5 fruit fly cellular contexts compared by ENCODE assay signal in the genomic region with DNA sequence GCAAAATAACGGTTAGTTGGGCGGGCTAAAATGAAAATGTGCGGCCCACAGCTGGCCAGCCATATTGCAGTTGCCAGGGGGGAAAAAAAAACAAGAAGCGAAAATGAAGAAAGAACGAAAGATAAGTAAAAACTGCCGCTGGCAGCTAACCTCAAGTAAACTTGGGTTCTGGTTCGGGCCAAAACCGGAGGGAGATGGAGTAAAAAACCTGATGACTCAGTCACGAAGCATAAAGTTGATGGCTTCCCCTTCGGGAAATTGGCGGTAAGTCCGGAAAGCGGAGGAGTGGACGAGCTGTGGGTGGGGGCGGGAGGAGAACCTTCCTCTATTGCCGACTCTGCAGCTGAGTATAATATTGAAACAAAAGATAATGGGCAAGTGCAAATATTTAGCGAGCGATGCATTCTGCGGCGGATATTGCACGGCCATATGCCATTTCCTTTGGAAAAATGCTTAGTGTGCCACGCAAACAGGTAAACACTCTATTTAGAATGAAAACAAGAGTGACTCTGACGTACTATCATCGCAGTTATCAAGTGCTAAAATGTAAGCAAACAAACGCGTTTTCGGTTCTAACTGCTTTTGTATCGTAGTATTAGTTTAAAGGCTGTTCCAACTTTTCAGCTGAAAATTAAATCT.
TF ChIP-seq lines count a peak whose summit lies in the region.

No protein-coding gene starts in this region.

- no peak for TF ChIP-seq CTCF in whole organism, embryonic (GFP tag; optimal IDR thresholded peaks at IDR 0.05; lab: Kevin White, UChicago)

TF ChIP-seq in whole organism, adult, 20 proteins besides CTCF, POLR2A, EP300 and RAD21 (continues in another document):
- peak; percentile 76 for TF ChIP-seq kay (GFP tag; lab: Kevin White, UChicago; ENCODE audit: borderline replicate concordance)
- TF ChIP-seq CG1620 (GFP tag; optimal IDR thresholded peaks at IDR 0.05; lab: Kevin White, UChicago), result no peak
- peak; percentile 29 for TF ChIP-seq CG33017 (tag; optimal IDR thresholded peaks at IDR 0.05; lab: Kevin White, UChicago)
- TF ChIP-seq tj (GFP tag; optimal IDR thresholded peaks at IDR 0.05; lab: Kevin White, UChicago), result peak; percentile 90
- TF ChIP-seq pad (GFP tag; optimal IDR thresholded peaks at IDR 0.05; lab: Kevin White, UChicago), result peak; percentile 27
- TF ChIP-seq ovo (GFP tag; optimal IDR thresholded peaks at IDR 0.05; lab: Kevin White, UChicago), result no peak
- no peak for TF ChIP-seq Clk (GFP tag; optimal IDR thresholded peaks at IDR 0.05; lab: Kevin White, UChicago)
- peak; percentile 22 for TF ChIP-seq CG11617 (GFP tag; optimal IDR thresholded peaks at IDR 0.05; lab: Kevin White, UChicago)
- no peak for TF ChIP-seq cnc (optimal IDR thresholded peaks at IDR 0.05; lab: Kevin White, UChicago)
- no peak for TF ChIP-seq Hr96 (GFP tag; optimal IDR thresholded peaks at IDR 0.05; lab: Kevin White, UChicago)
- peak; percentile 56 for TF ChIP-seq CG12768 (GFP tag; optimal IDR thresholded peaks at IDR 0.05; lab: Kevin White, UChicago)
- no peak for TF ChIP-seq bab1 (GFP tag; optimal IDR thresholded peaks at IDR 0.05; lab: Kevin White, UChicago)
- peak; percentile 46 for TF ChIP-seq Crg-1 (GFP tag; optimal IDR thresholded peaks at IDR 0.05; lab: Kevin White, UChicago)
- no peak for TF ChIP-seq CG5204 (GFP tag; optimal IDR thresholded peaks at IDR 0.05; lab: Kevin White, UChicago)
- TF ChIP-seq CG7101 (tag; optimal IDR thresholded peaks at IDR 0.05; lab: Kevin White, UChicago), result peak; percentile 32
- peak; percentile 10 for TF ChIP-seq CG7045 (GFP tag; optimal IDR thresholded peaks at IDR 0.05; lab: Kevin White, UChicago)
- no peak for TF ChIP-seq toe (GFP tag; optimal IDR thresholded peaks at IDR 0.05; lab: Kevin White, UChicago)

TF ChIP-seq in whole organism, embryonic, 481 proteins besides CTCF, POLR2A, EP300 and RAD21 (continues in another document):
- TF ChIP-seq CG9727 (GFP tag; optimal IDR thresholded peaks at IDR 0.05; lab: Kevin White, UChicago) (peak; percentile 13), ac (GFP tag; optimal IDR thresholded peaks at IDR 0.05; lab: Kevin White, UChicago) (peak; percentile 58), CG1603 (tag; optimal IDR thresholded peaks at IDR 0.05; lab: Kevin White, UChicago) (peak; percentile 27), CG7271 (tag; optimal IDR thresholded peaks at IDR 0.05; lab: Kevin White, UChicago) (peak; percentile 56), zen (tag; optimal IDR thresholded peaks at IDR 0.05; lab: Kevin White, UChicago) (peak; percentile 46), gem (tag; optimal IDR thresholded peaks at IDR 0.05; lab: Kevin White, UChicago) (peak; percentile 40), tll (GFP tag; optimal IDR thresholded peaks at IDR 0.05; lab: Kevin White, UChicago) (peak in 1 of 2 experiments; percentile 61), CG15479 (GFP tag; optimal IDR thresholded peaks at IDR 0.05; lab: Kevin White, UChicago) (peak; percentile 66), Dbx (GFP tag; IDR thresholded peaks at IDR 0.05; lab: Robert Waterston, UW) (peak; percentile 15; the same call in 1 of the 3 replicates), Sry-β (GFP tag; optimal IDR thresholded peaks at IDR 0.05; lab: Kevin White, UChicago) (no peak), CG8290 (GFP tag; optimal IDR thresholded peaks at IDR 0.05; lab: Kevin White, UChicago) (no peak), CG8290 (tag; optimal IDR thresholded peaks at IDR 0.05; lab: Kevin White, UChicago) (peak in 1 of 2 experiments; percentile 41), CG9932 (GFP tag; IDR thresholded peaks at IDR 0.05; lab: Robert Waterston, UW) (0 out of 2 replicates have a peak, but pooled peaks have one; percentile 36), Opbp (GFP tag; IDR thresholded peaks at IDR 0.05; lab: Robert Waterston, UW; ENCODE audit: partially characterized antibody) (0 out of 3 replicates have a peak, but pooled peaks have one; percentile 18), CG2678 (tag; optimal IDR thresholded peaks at IDR 0.05; lab: Kevin White, UChicago) (peak; percentile 9)

TF ChIP-seq in whole organism, prepupa, 60 proteins besides CTCF, POLR2A, EP300 and RAD21:
- TF ChIP-seq OdsH (GFP tag; optimal IDR thresholded peaks at IDR 0.05; lab: Kevin White, UChicago), result no peak
- TF ChIP-seq CG6163 (GFP tag; IDR thresholded peaks at IDR 0.05; lab: Robert Waterston, UW), result 0 out of 3 replicates have a peak, but pooled peaks have one; percentile 36
- TF ChIP-seq eg (GFP tag; IDR thresholded peaks at IDR 0.05; lab: Robert Waterston, UW), result 0 out of 3 replicates have a peak, but pooled peaks have one; percentile 7
- TF ChIP-seq fkh (GFP tag; optimal IDR thresholded peaks at IDR 0.05; lab: Kevin White, UChicago), result peak; percentile 81
- peak; percentile 37 for TF ChIP-seq Eip78C (GFP tag; lab: Kevin White, UChicago)

TF ChIP-seq in whole organism, pupa, 21 proteins besides CTCF, POLR2A, EP300 and RAD21:
- TF ChIP-seq CG8159 (tag; optimal IDR thresholded peaks at IDR 0.05; lab: Kevin White, UChicago) (no peak), CG14655 (GFP tag; optimal IDR thresholded peaks at IDR 0.05; lab: Kevin White, UChicago) (no peak), CG13204 (GFP tag; optimal IDR thresholded peaks at IDR 0.05; lab: Kevin White, UChicago) (no peak), CG12605 (GFP tag; IDR thresholded peaks at IDR 0.05; lab: Robert Waterston, UW) (no peak), gl (tag; optimal IDR thresholded peaks at IDR 0.05; lab: Kevin White, UChicago) (no peak), CG10348 (GFP tag; IDR thresholded peaks at IDR 0.05; lab: Robert Waterston, UW) (no peak), D1 (tag; optimal IDR thresholded peaks at IDR 0.05; lab: Kevin White, UChicago) (no peak), EcR (GFP tag; optimal IDR thresholded peaks at IDR 0.05; lab: Kevin White, UChicago) (peak; percentile 71), CG34367 (tag; optimal IDR thresholded peaks at IDR 0.05; lab: Kevin White, UChicago) (no peak), Ets98B (GFP tag; IDR thresholded peaks at IDR 0.05; lab: Robert Waterston, UW) (0 out of 2 replicates have a peak, but pooled peaks have one; percentile 7), CG32121 (GFP tag; IDR thresholded peaks at IDR 0.05; lab: Robert Waterston, UW) (no peak), CG9948 (tag; optimal IDR thresholded peaks at IDR 0.05; lab: Kevin White, UChicago) (no peak), CG8301 (tag; optimal IDR thresholded peaks at IDR 0.05; lab: Kevin White, UChicago) (no peak), rn (GFP tag; IDR thresholded peaks at IDR 0.05; lab: Robert Waterston, UW) (no peak), CG4496 (GFP tag; IDR thresholded peaks at IDR 0.05; lab: Robert Waterston, UW) (peak; percentile 46; the same call in 1 of the 3 replicates)

TF ChIP-seq in whole organism, wandering third instar larva, 38 proteins besides CTCF, POLR2A, EP300 and RAD21:
- TF ChIP-seq Dif (GFP tag; optimal IDR thresholded peaks at IDR 0.05; lab: Kevin White, UChicago; ENCODE audit: partially characterized antibody) (no peak), Rel (GFP tag; optimal IDR thresholded peaks at IDR 0.05; lab: Kevin White, UChicago) (no peak), Rel (tag; optimal IDR thresholded peaks at IDR 0.05; lab: Kevin White, UChicago) (peak; percentile 2), psq (GFP tag; optimal IDR thresholded peaks at IDR 0.05; lab: Kevin White, UChicago) (peak; percentile 48)
